Fruit fly (Drosophila melanogaster): ENCODE measurements around the gene ple.
A peak's percentile ranks its signal among the peaks of the same experiment; 100 is the strongest.

ple gene

DNA sequence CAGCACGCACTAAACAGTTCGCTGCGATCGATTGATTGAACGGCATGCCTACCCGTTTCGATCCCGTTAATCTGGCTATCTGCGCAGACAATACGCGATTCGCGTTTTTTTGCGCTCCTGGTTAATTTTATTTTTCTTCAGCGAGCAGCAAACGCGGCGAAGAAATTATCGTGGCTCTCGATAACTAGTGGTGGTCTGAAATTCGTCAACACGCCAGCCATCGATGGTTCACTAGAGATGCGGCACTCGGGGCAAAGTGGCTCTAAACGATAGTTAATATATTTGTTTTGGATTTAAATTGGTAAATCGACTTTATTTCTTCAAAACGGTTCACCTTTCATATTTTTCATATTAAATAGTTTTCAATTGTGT, 23.6 kb upstream of the ple start, which contains the start of gene dikar (continued):
- TF ChIP-seq fd85E (GFP tag; optimal IDR thresholded peaks at IDR 0.05), result no peak
- TF ChIP-seq Lpt (GFP tag; optimal IDR thresholded peaks at IDR 0.05), result no peak
- TF ChIP-seq achi (GFP tag; optimal IDR thresholded peaks at IDR 0.05), result no peak
- peak; percentile 40 for TF ChIP-seq CG3032 (tag; optimal IDR thresholded peaks at IDR 0.05)
- no peak for TF ChIP-seq CG3919 (GFP tag; optimal IDR thresholded peaks at IDR 0.05)
- TF ChIP-seq CG9139 (GFP tag; optimal IDR thresholded peaks at IDR 0.05), result no peak
- TF ChIP-seq Blimp-1 (GFP tag; optimal IDR thresholded peaks at IDR 0.05), result no peak

DNA sequence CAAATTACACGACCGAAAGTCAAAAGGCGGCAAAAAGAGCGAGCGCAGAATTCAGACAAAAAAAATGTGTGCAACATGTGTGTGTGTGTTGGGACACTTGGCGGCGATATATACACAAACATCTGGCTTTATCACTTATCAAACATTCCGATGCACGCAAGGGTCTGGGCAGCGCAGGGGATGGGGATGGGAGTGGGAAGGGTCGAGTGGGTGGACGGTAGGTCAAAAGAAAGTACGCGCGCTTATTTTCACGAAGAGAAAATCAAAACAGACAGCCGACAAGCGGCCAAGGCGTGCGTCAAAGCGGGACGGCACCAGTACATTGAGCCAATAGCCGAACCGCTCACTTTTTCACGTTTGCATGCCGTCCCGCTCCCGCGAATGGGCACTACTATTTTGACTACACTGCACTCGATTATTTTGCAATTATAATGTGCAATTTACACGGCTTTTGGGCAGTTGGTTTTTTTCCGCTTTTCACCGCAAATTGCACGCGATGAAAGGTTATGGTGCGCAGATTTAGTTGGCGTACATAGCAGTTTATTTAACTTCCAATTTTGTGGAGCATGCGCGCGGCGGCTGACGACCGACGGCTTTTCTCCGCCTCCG, 22.9 kb upstream of the ple start:
- peak; percentile 7 for TF ChIP-seq Blimp-1 (GFP tag; optimal IDR thresholded peaks at IDR 0.05)
- no peak for TF ChIP-seq lz (GFP tag; optimal IDR thresholded peaks at IDR 0.05)
- peak; percentile 77 for TF ChIP-seq CG6163 (GFP tag; IDR thresholded peaks at IDR 0.05)
- no peak for TF ChIP-seq fd59A (GFP tag; optimal IDR thresholded peaks at IDR 0.05)
- 0 out of 3 replicates have a peak, but pooled peaks have one; percentile 19 for TF ChIP-seq eg (GFP tag; IDR thresholded peaks at IDR 0.05)
- TF ChIP-seq CG11902 (GFP tag; optimal IDR thresholded peaks at IDR 0.05), result peak; percentile 7
- TF ChIP-seq CG10631 (GFP tag; optimal IDR thresholded peaks at IDR 0.05), result no peak
- TF ChIP-seq CG6808 (GFP tag; optimal IDR thresholded peaks at IDR 0.05), result peak; percentile 94
- TF ChIP-seq CG16779 (tag; optimal IDR thresholded peaks at IDR 0.05), result peak; percentile 44
- peak; percentile 100 for TF ChIP-seq svp (GFP tag)
- no peak for TF ChIP-seq Met (GFP tag; optimal IDR thresholded peaks at IDR 0.05)

DNA sequence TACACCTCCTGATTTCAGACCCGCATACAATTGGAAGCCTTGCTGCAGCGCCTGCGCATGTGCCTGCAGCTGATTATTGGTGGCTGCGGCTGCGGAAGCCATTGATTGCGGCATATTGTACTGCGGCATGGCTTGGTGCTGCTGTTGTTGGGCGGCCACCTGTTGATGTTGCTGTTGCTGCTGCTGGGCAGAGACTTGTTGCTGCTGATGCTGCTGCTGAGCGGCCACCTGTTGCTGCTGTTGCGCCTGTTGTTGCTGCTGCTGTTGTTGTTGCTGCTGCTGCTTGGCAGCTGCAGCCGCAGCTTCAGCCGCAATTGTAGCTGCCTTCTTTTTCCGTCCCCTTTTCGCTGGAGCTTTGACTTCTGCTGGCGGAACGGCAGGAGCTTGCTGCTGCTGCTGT, 11.8 kb upstream of the ple start:
- no peak for TF ChIP-seq CG8119 (GFP tag; IDR thresholded peaks at IDR 0.05)
- no peak for TF ChIP-seq CG7368 (GFP tag; optimal IDR thresholded peaks at IDR 0.05)
- TF ChIP-seq Hr39 (GFP tag; optimal IDR thresholded peaks at IDR 0.05), result no peak
- TF ChIP-seq salr (GFP tag; optimal IDR thresholded peaks at IDR 0.05), result no peak
- TF ChIP-seq CG9139 (GFP tag; optimal IDR thresholded peaks at IDR 0.05), result no peak
- TF ChIP-seq fd85E (GFP tag; optimal IDR thresholded peaks at IDR 0.05), result no peak
- no peak for TF ChIP-seq CG10669 (GFP tag; optimal IDR thresholded peaks at IDR 0.05)
- TF ChIP-seq OdsH (GFP tag; optimal IDR thresholded peaks at IDR 0.05), result no peak
- TF ChIP-seq Sox14 (GFP tag; optimal IDR thresholded peaks at IDR 0.05), result no peak
- TF ChIP-seq spab (GFP tag; optimal IDR thresholded peaks at IDR 0.05), result no peak
- no peak for TF ChIP-seq net (GFP tag; optimal IDR thresholded peaks at IDR 0.05)
- no peak for TF ChIP-seq CG3919 (GFP tag; optimal IDR thresholded peaks at IDR 0.05)
- no peak for TF ChIP-seq vri (GFP tag; optimal IDR thresholded peaks at IDR 0.05)

DNA sequence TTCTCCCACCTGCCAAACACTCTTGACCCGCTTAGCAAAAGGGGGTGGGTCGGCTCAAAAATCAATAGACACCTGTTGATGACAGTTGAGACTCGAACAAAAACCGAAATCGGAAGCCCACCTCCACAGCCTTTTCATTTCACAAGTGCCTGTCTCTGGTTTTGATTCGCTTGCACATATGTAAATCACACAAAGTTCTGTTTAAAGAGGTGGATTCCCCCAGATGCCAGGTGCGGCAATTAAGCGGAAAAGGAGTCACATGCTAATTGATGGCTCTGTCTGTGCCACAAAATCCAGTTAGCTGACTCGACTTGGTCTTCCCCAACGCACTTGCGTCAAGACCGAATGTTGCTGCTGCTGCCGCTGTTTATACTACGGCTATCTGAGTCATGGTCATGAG, 5.2 kb upstream of the ple start:
- TF ChIP-seq vri (GFP tag; optimal IDR thresholded peaks at IDR 0.05) (no peak), Eip93F (GFP tag; optimal IDR thresholded peaks at IDR 0.05) (no peak), Eip75B (GFP tag; optimal IDR thresholded peaks at IDR 0.05) (no peak), Eip78C (GFP tag) (no peak), salr (GFP tag; optimal IDR thresholded peaks at IDR 0.05) (no peak), eg (GFP tag; IDR thresholded peaks at IDR 0.05) (no peak), CG6854 (GFP tag; optimal IDR thresholded peaks at IDR 0.05) (no peak), Hr38 (GFP tag; optimal IDR thresholded peaks at IDR 0.05) (no peak), dsx (GFP tag; optimal IDR thresholded peaks at IDR 0.05; ENCODE audit: poor library complexity, severe bottlenecking) (no peak), ss (GFP tag; optimal IDR thresholded peaks at IDR 0.05) (no peak), Hr39 (GFP tag; optimal IDR thresholded peaks at IDR 0.05) (no peak), CG34406 (GFP tag; optimal IDR thresholded peaks at IDR 0.05) (no peak)

Measured in whole organism, prepupa.